Fruit fly (Drosophila melanogaster) whole organism, wandering third instar larva: ENCODE measurements around the gene Nak.

ENCODE experiments used
- CG32264 ChIP-seq: fragments of 200-800 bp; sonication (Bioruptor generic); optimal IDR thresholded peaks from 2 replicates; lab custom pipeline; 2016; ENCODE audit warnings: missing biosample characterization, missing genetic modification characterization
- CG9705 ChIP-seq: fragments of 200-800 bp; sonication (Bioruptor generic); optimal IDR thresholded peaks from 2 replicates; lab custom pipeline; 2018; ENCODE audit warnings: missing biosample characterization, mild to moderate bottlenecking, missing genetic modification characterization
- CrebA ChIP-seq: fragments of 200-800 bp; sonication (Bioruptor generic); optimal IDR thresholded peaks from 2 replicates; lab custom pipeline; 2016; ENCODE audit warnings: missing biosample characterization, mild to moderate bottlenecking, missing genetic modification characterization, borderline replicate concordance
- Dif ChIP-seq: fragments of 200-275, 200-300 bp; sonication (Bioruptor generic); optimal IDR thresholded peaks from 2 replicates; lab custom pipeline; 2018; ENCODE audit warnings: missing biosample characterization, missing genetic modification characterization; ENCODE audit not compliant: partially characterized antibody
- GATAd ChIP-seq: sonication (Bioruptor generic); optimal IDR thresholded peaks from 2 replicates; lab custom pipeline; 2016; ENCODE audit warnings: missing biosample characterization, missing genetic modification characterization
- HLH106 ChIP-seq: fragments of 200-800 bp; optimal IDR thresholded peaks from 3 replicates; lab custom pipeline; 2019; ENCODE audit warnings: missing biosample characterization, mild to moderate bottlenecking, missing genetic modification characterization, moderate library complexity
- Hnf4 ChIP-seq: fragments of 200-800 bp; sonication (Bioruptor generic); optimal IDR thresholded peaks from 2 replicates; lab custom pipeline; 2016; ENCODE audit warnings: missing biosample characterization, mild to moderate bottlenecking, missing genetic modification characterization
- Hr83 ChIP-seq: fragments of 200-300 bp; sonication (Bioruptor generic); optimal IDR thresholded peaks from 2 replicates; lab custom pipeline; 2016; ENCODE audit warnings: missing biosample characterization, mild to moderate bottlenecking, missing genetic modification characterization, moderate library complexity; ENCODE audit not compliant: poor library complexity, severe bottlenecking
- Jra ChIP-seq: sonication (Bioruptor generic); optimal IDR thresholded peaks from 2 replicates; lab custom pipeline; 2016; ENCODE audit warnings: missing biosample characterization, missing genetic modification characterization
- Mio ChIP-seq: sonication (Bioruptor generic); optimal IDR thresholded peaks from 2 replicates; lab custom pipeline; 2016; ENCODE audit warnings: missing biosample characterization, missing genetic modification characterization
- Myc ChIP-seq: fragments of >200 bp; optimal IDR thresholded peaks from 2 replicates; lab custom pipeline; 2017
- N ChIP-seq: fragments of >200 bp; optimal IDR thresholded peaks from 2 replicates; lab custom pipeline; 2018; ENCODE audit warnings: missing biosample characterization, missing external identifiers, missing genetic modification characterization
- Rel ChIP-seq, 2 experiments: fragments of 200-800 bp; sonication (Bioruptor generic) in 1 of 2; optimal IDR thresholded peaks; 2 replicates in 1 of 2; 3 replicates in 1 of 2; lab custom pipeline; 2016 to 2019; ENCODE audit warnings: mild to moderate bottlenecking in 2 of 2, missing biosample characterization in 2 of 2, missing genetic modification characterization in 2 of 2, moderate library complexity in 1 of 2
- Sp1 ChIP-seq: fragments of 200-800 bp; sonication (Bioruptor generic); optimal IDR thresholded peaks from 3 replicates; lab custom pipeline; 2019; ENCODE audit warnings: missing biosample characterization, mild to moderate bottlenecking, missing genetic modification characterization, moderate library complexity
- Vsx2 ChIP-seq: fragments of 200-300, 225-300 bp; sonication (Bioruptor generic); optimal IDR thresholded peaks from 2 replicates; lab custom pipeline; 2018; ENCODE audit warnings: missing biosample characterization, missing genetic modification characterization; ENCODE audit not compliant: partially characterized antibody
- br ChIP-seq: fragments of 200-800 bp; sonication (Bioruptor generic); optimal IDR thresholded peaks from 2 replicates; lab custom pipeline; 2016; ENCODE audit warnings: missing biosample characterization, missing genetic modification characterization
- brk ChIP-seq: fragments of 200-800 bp; sonication (Bioruptor generic); optimal IDR thresholded peaks from 2 replicates; lab custom pipeline; 2016; ENCODE audit warnings: missing biosample characterization, mild to moderate bottlenecking, missing genetic modification characterization
- dl ChIP-seq, 2 experiments: fragments of 175-275, 200-275 bp in 1 of 2; fragments of 200-275 bp in 1 of 2; sonication (Bioruptor generic); optimal IDR thresholded peaks; lab custom pipeline; 2018; ENCODE audit warnings: mild to moderate bottlenecking in 2 of 2, missing biosample characterization in 2 of 2, missing genetic modification characterization in 2 of 2, moderate library complexity in 2 of 2; ENCODE audit not compliant: partially characterized antibody in 2 of 2, insufficient read depth in 1 of 2
- dmrt93B ChIP-seq: fragments of 200-800 bp; sonication (Bioruptor generic); optimal IDR thresholded peaks from 2 replicates; lab custom pipeline; 2018; ENCODE audit warnings: missing biosample characterization, mild to moderate bottlenecking, missing genetic modification characterization
- dsf ChIP-seq: sonication (Bioruptor generic); optimal IDR thresholded peaks from 2 replicates; lab custom pipeline; 2016; ENCODE audit warnings: missing biosample characterization, missing genetic modification characterization, borderline replicate concordance
- ey ChIP-seq: fragments of 200-800 bp; sonication (Bioruptor generic); optimal IDR thresholded peaks from 2 replicates; lab custom pipeline; 2016; ENCODE audit warnings: missing biosample characterization, missing genetic modification characterization
- fru ChIP-seq: fragments of 200-800 bp; sonication (Bioruptor generic); optimal IDR thresholded peaks from 3 replicates; lab custom pipeline; 2016; ENCODE audit warnings: missing biosample characterization, mild to moderate bottlenecking, missing genetic modification characterization
- h ChIP-seq: fragments of 200-800 bp; sonication (Bioruptor generic); optimal IDR thresholded peaks from 3 replicates; lab custom pipeline; 2016; ENCODE audit warnings: missing biosample characterization, mild to moderate bottlenecking, missing genetic modification characterization
- pan ChIP-seq: fragments of >200 bp; optimal IDR thresholded peaks from 2 replicates; lab custom pipeline; 2017
- psq ChIP-seq: fragments of 200-800 bp; sonication (Bioruptor generic); optimal IDR thresholded peaks from 3 replicates; lab custom pipeline; 2017; ENCODE audit warnings: missing biosample characterization, mild to moderate bottlenecking, missing genetic modification characterization, moderate library complexity
- rgr ChIP-seq: fragments of 200-800 bp; sonication (Bioruptor generic); optimal IDR thresholded peaks from 3 replicates; lab custom pipeline; 2016; ENCODE audit warnings: missing biosample characterization, mild to moderate bottlenecking, missing genetic modification characterization
- sage ChIP-seq: fragments of 200-800 bp; sonication (Bioruptor generic); optimal IDR thresholded peaks from 2 replicates; lab custom pipeline; 2016; ENCODE audit warnings: missing biosample characterization, mild to moderate bottlenecking, missing genetic modification characterization
- tai ChIP-seq: sonication (Bioruptor generic); optimal IDR thresholded peaks from 2 replicates; lab custom pipeline; 2016; ENCODE audit warnings: missing biosample characterization, missing genetic modification characterization
- usp ChIP-seq: fragments of >200 bp; optimal IDR thresholded peaks from 2 replicates; lab custom pipeline; 2017; ENCODE audit warnings: missing biosample characterization, missing genetic modification characterization
- woc ChIP-seq: sonication (Bioruptor generic); optimal IDR thresholded peaks from 2 replicates; lab custom pipeline; 2016; ENCODE audit warnings: missing biosample characterization, mild to moderate bottlenecking, missing genetic modification characterization

Nak gene

dm6 chr2L:18945765-18946552, 22.6 kb downstream of the Nak start, which contains the start of gene CG46304:
Gene CG46304 (plus strand): TSS chr2L:18946305.
- TF ChIP-seq HLH106 (tag; lab: Kevin White, UChicago), result peak; percentile 52
- TF ChIP-seq usp (GFP tag; lab: Kevin White, UChicago), result no peak
- no peak for TF ChIP-seq N (GFP tag; lab: Kevin White, UChicago)
- no peak for TF ChIP-seq Myc (lab: Kevin White, UChicago)
- peak; percentile 42 for TF ChIP-seq psq (GFP tag; lab: Kevin White, UChicago)
- TF ChIP-seq h (GFP tag; lab: Kevin White, UChicago), result peak; percentile 16
- peak; percentile 30 for TF ChIP-seq Sp1 (GFP tag; lab: Kevin White, UChicago)
- TF ChIP-seq woc (GFP tag; lab: Kevin White, UChicago), result peak; percentile 40
- peak; percentile 24 for TF ChIP-seq ey (GFP tag; lab: Kevin White, UChicago)
- TF ChIP-seq GATAd, result no peak
- peak; percentile 16 for TF ChIP-seq Dif (GFP tag; lab: Kevin White, UChicago)
- TF ChIP-seq dl (GFP tag; optimal IDR thresholded peaks at IDR 0.05; lab: Kevin White, UChicago; ENCODE audit: insufficient read depth in 1 of 2, partially characterized antibody in 2 of 2), result peak in 1 of 2 experiments; percentile 50
- no peak for TF ChIP-seq CG32264 (GFP tag; lab: Kevin White, UChicago)
- TF ChIP-seq dmrt93B (GFP tag; lab: Kevin White, UChicago), result peak; percentile 30

- peak; percentile 90 for TF ChIP-seq CrebA (GFP tag; lab: Kevin White, UChicago)
- TF ChIP-seq N (GFP tag; lab: Kevin White, UChicago), result no peak
- TF ChIP-seq brk, result peak; percentile 59
- TF ChIP-seq Rel (GFP tag; optimal IDR thresholded peaks at IDR 0.05; lab: Kevin White, UChicago), result peak; percentile 45
- TF ChIP-seq Rel (tag; optimal IDR thresholded peaks at IDR 0.05; lab: Kevin White, UChicago), result peak; percentile 71
- TF ChIP-seq HLH106 (tag; lab: Kevin White, UChicago), result no peak
- TF ChIP-seq psq (GFP tag; lab: Kevin White, UChicago), result peak; percentile 48
- TF ChIP-seq Vsx2 (GFP tag; lab: Kevin White, UChicago), result peak; percentile 86
- peak; percentile 87 for TF ChIP-seq Dif (GFP tag; lab: Kevin White, UChicago)
- TF ChIP-seq Hnf4, result peak; percentile 50
- no peak for TF ChIP-seq dsf (GFP tag; lab: Kevin White, UChicago)
- peak; percentile 33 for TF ChIP-seq Sp1 (GFP tag; lab: Kevin White, UChicago)
- TF ChIP-seq Jra (GFP tag; lab: Kevin White, UChicago), result no peak
- TF ChIP-seq tai (GFP tag; lab: Kevin White, UChicago), result no peak
- peak; percentile 70 to 83 for TF ChIP-seq dl (GFP tag; optimal IDR thresholded peaks at IDR 0.05; lab: Kevin White, UChicago; ENCODE audit: insufficient read depth in 1 of 2, partially characterized antibody in 2 of 2)
- no peak for TF ChIP-seq Mio (GFP tag; lab: Kevin White, UChicago)
- peak; percentile 4 for TF ChIP-seq h (GFP tag; lab: Kevin White, UChicago)
- TF ChIP-seq rgr (GFP tag; lab: Kevin White, UChicago), result no peak
- TF ChIP-seq fru (GFP tag; lab: Kevin White, UChicago), result peak; percentile 18
- no peak for TF ChIP-seq usp (GFP tag; lab: Kevin White, UChicago)
- TF ChIP-seq Hr83, result no peak
- TF ChIP-seq ey (GFP tag; lab: Kevin White, UChicago), result peak; percentile 11
- peak; percentile 62 for TF ChIP-seq br (GFP tag; lab: Kevin White, UChicago)
- TF ChIP-seq woc (GFP tag; lab: Kevin White, UChicago), result peak; percentile 46
- TF ChIP-seq, all 38 proteins: peak for 14
Measured at dm6 chr2L:18944175-18945012, 24.1 kb downstream of the Nak start.

dm6 chr2L:18943797-18944174, 24.8 kb downstream of the Nak start, which contains the start of gene ssp3:
Gene ssp3 (minus strand): TSS chr2L:18943960.
- peak; percentile 13 for TF ChIP-seq tai (GFP tag; lab: Kevin White, UChicago)
- TF ChIP-seq sage (GFP tag; lab: Kevin White, UChicago), result no peak
- no peak for TF ChIP-seq pan (lab: Kevin White, UChicago)
- no peak for TF ChIP-seq Vsx2 (GFP tag; lab: Kevin White, UChicago)
- TF ChIP-seq CG9705, result no peak
- TF ChIP-seq brk, result no peak
- TF ChIP-seq rgr (GFP tag; lab: Kevin White, UChicago), result no peak
